Fruit fly (Drosophila melanogaster) S2 (cell line): Measurements from ENCODE around the gene D2hgdh.

Source experiments
- CG8478 ChIP-seq: fragments of >200 bp; optimal IDR thresholded peaks from 2 replicates; lab custom pipeline; 2018
- CTCF ChIP-seq, 2 experiments: fragments of >200 bp; optimal IDR thresholded peaks; 2 replicates each; lab custom pipeline; 2018

DNA sequence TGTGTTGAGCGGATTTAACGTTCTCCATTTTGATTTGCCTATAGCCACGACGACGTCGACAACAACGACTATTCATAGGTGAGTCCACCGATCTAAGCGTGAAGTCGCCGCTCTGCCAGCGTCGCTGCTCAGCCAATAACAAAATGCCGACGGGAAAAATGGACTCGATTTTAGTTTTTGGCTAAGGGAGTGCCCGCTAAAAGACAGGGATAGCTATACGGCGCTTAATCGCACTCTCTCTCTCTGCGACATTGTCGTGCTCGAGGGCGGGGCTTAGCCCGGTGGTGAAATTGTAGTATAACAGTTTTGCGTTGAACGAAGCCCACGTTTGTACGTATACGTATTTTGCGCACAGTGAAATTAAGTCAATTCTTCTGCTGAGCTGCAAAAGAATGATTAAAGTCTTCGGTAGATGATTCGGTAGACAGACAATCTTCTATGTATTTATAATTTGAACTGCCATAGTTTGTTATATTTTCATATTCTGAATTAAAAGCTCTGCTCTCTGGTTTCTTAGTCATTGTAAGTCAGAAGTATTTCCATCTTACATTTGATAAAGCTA, 15.7 kb upstream of the D2hgdh start:
- no peak for TF ChIP-seq CG8478
- TF ChIP-seq CTCF (optimal IDR thresholded peaks at IDR 0.05; lab: Kevin White, UChicago) = peak in 1 of 2 experiments; percentile 48
